Fruit fly (Drosophila melanogaster): ENCODE results near the gene Serinc.

The Serinc gene

dm6 chr3L:16385880-16386584 lies 26.5 kb upstream of the Serinc start, which contains the start of the genes Agpat3 and RAF2:
Gene Agpat3 (minus strand): TSS chr3L:16385957.
Gene RAF2 (plus strand): TSS chr3L:16386327.
- TF ChIP-seq ovo (GFP tag; optimal IDR thresholded peaks at IDR 0.05) (no peak), Mnt (GFP tag; optimal IDR thresholded peaks at IDR 0.05) (no peak), pad (GFP tag; optimal IDR thresholded peaks at IDR 0.05) (no peak), kay (GFP tag; ENCODE audit: borderline replicate concordance) (no peak), cic (GFP tag; optimal IDR thresholded peaks at IDR 0.05) (no peak), tj (GFP tag; optimal IDR thresholded peaks at IDR 0.05) (no peak), CG12768 (GFP tag; optimal IDR thresholded peaks at IDR 0.05) (no peak), CG7101 (tag; optimal IDR thresholded peaks at IDR 0.05) (peak; percentile 7), cnc (optimal IDR thresholded peaks at IDR 0.05) (no peak), bab1 (GFP tag; optimal IDR thresholded peaks at IDR 0.05) (no peak), CG5204 (GFP tag; optimal IDR thresholded peaks at IDR 0.05) (no peak), Crg-1 (GFP tag; optimal IDR thresholded peaks at IDR 0.05) (no peak), CG14711 (tag; optimal IDR thresholded peaks at IDR 0.05) (peak; percentile 86), CG11617 (GFP tag; optimal IDR thresholded peaks at IDR 0.05) (peak; percentile 27), Hr96 (GFP tag; optimal IDR thresholded peaks at IDR 0.05) (peak; percentile 5), CG7045 (GFP tag; optimal IDR thresholded peaks at IDR 0.05) (no peak), CG33017 (tag; optimal IDR thresholded peaks at IDR 0.05) (no peak), toe (GFP tag; optimal IDR thresholded peaks at IDR 0.05) (peak; percentile 60), Clk (GFP tag; optimal IDR thresholded peaks at IDR 0.05) (no peak), CG1620 (GFP tag; optimal IDR thresholded peaks at IDR 0.05) (no peak)

dm6 chr3L:16390793-16391192 lies 21.7 kb upstream of the Serinc start:
- TF ChIP-seq CG5204 (GFP tag; optimal IDR thresholded peaks at IDR 0.05) = no peak
- peak; percentile 52 for TF ChIP-seq kay (GFP tag; ENCODE audit: borderline replicate concordance)

- TF ChIP-seq CG7045 (GFP tag; optimal IDR thresholded peaks at IDR 0.05) (no peak), CG14711 (tag; optimal IDR thresholded peaks at IDR 0.05) (no peak), cnc (optimal IDR thresholded peaks at IDR 0.05) (no peak)
Measured at dm6 chr3L:16391257-16391656, 21.3 kb upstream of the Serinc start.

dm6 chr3L:16392203-16392800 lies 20.2 kb upstream of the Serinc start:
- TF ChIP-seq tj (GFP tag; optimal IDR thresholded peaks at IDR 0.05) = no peak
- TF ChIP-seq CG12768 (GFP tag; optimal IDR thresholded peaks at IDR 0.05) = no peak
- no peak for TF ChIP-seq CG33017 (tag; optimal IDR thresholded peaks at IDR 0.05)
- TF ChIP-seq CG7045 (GFP tag; optimal IDR thresholded peaks at IDR 0.05) = no peak
- TF ChIP-seq CG5204 (GFP tag; optimal IDR thresholded peaks at IDR 0.05) = no peak
- no peak for TF ChIP-seq bab1 (GFP tag; optimal IDR thresholded peaks at IDR 0.05)
- no peak for TF ChIP-seq toe (GFP tag; optimal IDR thresholded peaks at IDR 0.05)
- TF ChIP-seq kay (GFP tag; ENCODE audit: borderline replicate concordance) = no peak
- no peak for TF ChIP-seq ovo (GFP tag; optimal IDR thresholded peaks at IDR 0.05)
- TF ChIP-seq CG11617 (GFP tag; optimal IDR thresholded peaks at IDR 0.05) = no peak
- TF ChIP-seq cic (GFP tag; optimal IDR thresholded peaks at IDR 0.05) = no peak
- TF ChIP-seq CG14711 (tag; optimal IDR thresholded peaks at IDR 0.05) = no peak
- no peak for TF ChIP-seq pad (GFP tag; optimal IDR thresholded peaks at IDR 0.05)
- no peak for TF ChIP-seq Clk (GFP tag; optimal IDR thresholded peaks at IDR 0.05)
- TF ChIP-seq cnc (optimal IDR thresholded peaks at IDR 0.05) = no peak
- TF ChIP-seq CG7101 (tag; optimal IDR thresholded peaks at IDR 0.05) = no peak
- no peak for TF ChIP-seq CG1620 (GFP tag; optimal IDR thresholded peaks at IDR 0.05)
- TF ChIP-seq Mnt (GFP tag; optimal IDR thresholded peaks at IDR 0.05) = no peak

- no peak for TF ChIP-seq Hr96 (GFP tag; optimal IDR thresholded peaks at IDR 0.05)
- no peak for TF ChIP-seq CG14711 (tag; optimal IDR thresholded peaks at IDR 0.05)
Measured at dm6 chr3L:16392874-16393273, 19.6 kb upstream of the Serinc start.

dm6 chr3L:16393700-16394099 lies 18.8 kb upstream of the Serinc start:
- TF ChIP-seq CG11617 (GFP tag; optimal IDR thresholded peaks at IDR 0.05) = no peak
- peak; percentile 53 for TF ChIP-seq kay (GFP tag; ENCODE audit: borderline replicate concordance)
- no peak for TF ChIP-seq Clk (GFP tag; optimal IDR thresholded peaks at IDR 0.05)

dm6 chr3L:16394506-16394905 lies 18.0 kb upstream of the Serinc start, which contains the start of gene Gagr:
Gene Gagr (plus strand): TSS chr3L:16394586.
- no peak for TF ChIP-seq bab1 (GFP tag; optimal IDR thresholded peaks at IDR 0.05)
- TF ChIP-seq Clk (GFP tag; optimal IDR thresholded peaks at IDR 0.05) = no peak
- TF ChIP-seq Hr96 (GFP tag; optimal IDR thresholded peaks at IDR 0.05) = no peak
- TF ChIP-seq CG33017 (tag; optimal IDR thresholded peaks at IDR 0.05) = no peak
- no peak for TF ChIP-seq Crg-1 (GFP tag; optimal IDR thresholded peaks at IDR 0.05)
- TF ChIP-seq kay (GFP tag; ENCODE audit: borderline replicate concordance) = no peak
- TF ChIP-seq CG5204 (GFP tag; optimal IDR thresholded peaks at IDR 0.05) = no peak
